Fruit fly (Drosophila melanogaster): ENCODE data around the gene CG15385.
A peak's percentile ranks its signal among the peaks of the same experiment; 100 is the strongest.

Gene CG15385

DNA sequence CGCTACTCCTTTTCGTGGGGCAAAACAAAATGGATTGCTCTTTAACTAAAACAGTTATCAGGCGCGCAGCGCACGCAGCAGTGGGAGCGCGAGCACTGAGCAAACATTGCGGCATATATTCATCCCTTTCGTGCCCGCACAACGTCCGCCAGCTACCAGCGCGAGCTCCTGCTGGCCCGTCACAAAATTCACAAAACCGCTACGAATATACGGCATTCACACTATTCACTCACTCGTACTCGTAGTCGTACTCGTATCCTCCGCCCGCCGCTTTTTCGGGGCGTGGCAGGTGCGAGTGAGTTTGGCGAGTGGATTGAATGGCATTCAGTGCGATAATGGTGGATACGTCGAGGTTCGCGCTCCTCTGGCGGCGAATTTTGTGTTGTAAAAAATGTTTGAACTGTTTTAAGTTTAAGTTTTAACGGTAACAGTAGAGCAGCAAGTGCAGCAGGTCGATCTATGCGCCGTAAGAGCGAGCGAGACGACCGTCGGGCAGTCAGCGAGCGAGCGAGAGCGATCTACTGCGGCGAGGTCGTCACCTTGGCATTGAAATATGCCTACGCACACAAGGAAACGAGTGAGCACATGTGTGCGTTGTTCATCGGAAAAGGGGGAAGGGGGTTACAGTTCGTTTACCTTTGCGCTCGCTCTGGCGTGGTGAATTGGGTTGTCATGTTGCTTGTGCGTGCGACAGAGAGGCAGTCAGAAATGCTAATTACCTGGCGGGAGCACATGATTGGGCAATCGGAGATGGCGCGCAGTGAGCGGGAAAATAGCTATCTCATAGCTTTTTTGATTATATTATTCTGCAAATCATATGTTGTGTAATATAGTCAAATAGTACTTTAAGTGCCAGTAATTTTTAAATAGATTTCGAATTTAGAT lies 15.5 kb downstream of the CG15385 start (continued):
- TF ChIP-seq CG13775 (GFP tag; optimal IDR thresholded peaks at IDR 0.05) (peak; percentile 55), HmgD (GFP tag; optimal IDR thresholded peaks at IDR 0.05) (peak; percentile 68), CG1529 (GFP tag; optimal IDR thresholded peaks at IDR 0.05) (peak; percentile 35), CG11247 (GFP tag; IDR thresholded peaks at IDR 0.05) (no peak), HLH3B (GFP tag; IDR thresholded peaks at IDR 0.05) (no peak), nom (GFP tag; optimal IDR thresholded peaks at IDR 0.05) (peak; percentile 41), H2.0 (GFP tag; IDR thresholded peaks at IDR 0.05) (no peak), Blimp-1 (GFP tag; optimal IDR thresholded peaks at IDR 0.05) (peak; percentile 16), ERR (GFP tag; optimal IDR thresholded peaks at IDR 0.05) (peak; percentile 81), gro (GFP tag; optimal IDR thresholded peaks at IDR 0.05) (peak; percentile 56), lmd (GFP tag; IDR thresholded peaks at IDR 0.05) (no peak), tup (GFP tag; optimal IDR thresholded peaks at IDR 0.05) (peak; percentile 10), corto (GFP tag; optimal IDR thresholded peaks at IDR 0.05) (peak; percentile 2), E2f2 (GFP tag; IDR thresholded peaks at IDR 0.05) (no peak), CG17359 (tag; optimal IDR thresholded peaks at IDR 0.05) (peak; percentile 44), sc (optimal IDR thresholded peaks at IDR 0.05) (no peak), sc (GFP tag; optimal IDR thresholded peaks at IDR 0.05) (peak; percentile 49), CG14667 (GFP tag; IDR thresholded peaks at IDR 0.05) (no peak), ase (GFP tag; IDR thresholded peaks at IDR 0.05) (no peak), CG3163 (GFP tag; optimal IDR thresholded peaks at IDR 0.05) (peak; percentile 9), oc (tag; optimal IDR thresholded peaks at IDR 0.05) (no peak), pros (GFP tag; optimal IDR thresholded peaks at IDR 0.05) (peak; percentile 91), sens (GFP tag) (peak; percentile 86), CG12942 (GFP tag; optimal IDR thresholded peaks at IDR 0.05) (peak; percentile 8), mam (GFP tag; optimal IDR thresholded peaks at IDR 0.05) (peak; percentile 26), eyg (GFP tag; optimal IDR thresholded peaks at IDR 0.05) (no peak), CG7372 (GFP tag; IDR thresholded peaks at IDR 0.05) (no peak), CG7357 (GFP tag; IDR thresholded peaks at IDR 0.05) (peak; percentile 87), pita (GFP tag; optimal IDR thresholded peaks at IDR 0.05) (no peak), z (GFP tag; IDR thresholded peaks at IDR 0.05) (no peak), Fer2 (tag; optimal IDR thresholded peaks at IDR 0.05) (peak; percentile 20), Rfx (GFP tag; IDR thresholded peaks at IDR 0.05) (no peak), Oaz (GFP tag; IDR thresholded peaks at IDR 0.05) (no peak), CG8765 (GFP tag; IDR thresholded peaks at IDR 0.05) (no peak), B-H2 (GFP tag; optimal IDR thresholded peaks at IDR 0.05) (peak; percentile 53), Opbp (GFP tag; IDR thresholded peaks at IDR 0.05; ENCODE audit: partially characterized antibody) (no peak), CG17186 (GFP tag; optimal IDR thresholded peaks at IDR 0.05) (no peak), HLHmδ (GFP tag; optimal IDR thresholded peaks at IDR 0.05) (peak; percentile 92), usp (GFP tag; optimal IDR thresholded peaks at IDR 0.05) (peak; percentile 22), gfzf (GFP tag; optimal IDR thresholded peaks at IDR 0.05) (no peak), CG8089 (GFP tag; optimal IDR thresholded peaks at IDR 0.05) (peak; percentile 16), CG12236 (GFP tag; optimal IDR thresholded peaks at IDR 0.05) (no peak), CG6791 (GFP tag; IDR thresholded peaks at IDR 0.05; ENCODE audit: partially characterized antibody) (no peak), disco-r (GFP tag; optimal IDR thresholded peaks at IDR 0.05) (no peak), CG13296 (GFP tag; optimal IDR thresholded peaks at IDR 0.05) (peak; percentile 84), CG4730 (GFP tag; IDR thresholded peaks at IDR 0.05) (no peak), Pdp1 (GFP tag; optimal IDR thresholded peaks at IDR 0.05) (peak in 1 of 2 experiments; percentile 81), insv (GFP tag; optimal IDR thresholded peaks at IDR 0.05) (peak in 1 of 2 experiments; percentile 56), CG15696 (tag; optimal IDR thresholded peaks at IDR 0.05) (peak; percentile 24), unc-4 (GFP tag; IDR thresholded peaks at IDR 0.05; ENCODE audit: partially characterized antibody) (no peak)
